Fruit fly (Drosophila melanogaster): ENCODE results near the gene Nepl11.

DNA sequence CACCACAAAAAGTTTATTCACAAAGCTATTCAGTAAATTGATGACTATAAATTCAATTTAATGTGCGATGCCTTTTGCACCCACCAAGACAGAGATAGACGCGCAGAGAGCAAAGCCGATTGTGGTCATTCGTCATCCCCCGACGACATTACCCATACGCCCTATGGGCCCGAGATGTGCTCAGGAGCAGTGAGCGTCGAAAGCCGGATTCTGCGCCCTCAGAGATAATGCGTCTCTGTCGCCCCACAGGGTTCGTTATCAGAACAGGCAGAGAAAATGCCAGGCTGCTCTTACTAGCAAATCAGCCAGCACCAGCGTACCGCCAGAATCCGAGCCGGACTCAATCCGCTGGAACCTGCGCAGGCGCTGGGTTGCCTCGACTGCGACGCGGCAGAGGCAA, 3.4 kb downstream of the Nepl11 start:
- TF ChIP-seq Jra (GFP tag; optimal IDR thresholded peaks at IDR 0.05), result no peak
- TF ChIP-seq Hr78 (GFP tag; optimal IDR thresholded peaks at IDR 0.05), result no peak
- no peak for TF ChIP-seq h (GFP tag; optimal IDR thresholded peaks at IDR 0.05)
- TF ChIP-seq Dfd (GFP tag; optimal IDR thresholded peaks at IDR 0.05), result no peak
- no peak for TF ChIP-seq sv (GFP tag; optimal IDR thresholded peaks at IDR 0.05)
- no peak for TF ChIP-seq usp (GFP tag; optimal IDR thresholded peaks at IDR 0.05)
- TF ChIP-seq psq (GFP tag; optimal IDR thresholded peaks at IDR 0.05), result no peak
- no peak for TF ChIP-seq dl (GFP tag; optimal IDR thresholded peaks at IDR 0.05; ENCODE audit: insufficient read depth in 1 of 2, partially characterized antibody in 2 of 2)
- TF ChIP-seq pan (optimal IDR thresholded peaks at IDR 0.05), result no peak
- TF ChIP-seq CG32264 (GFP tag; optimal IDR thresholded peaks at IDR 0.05), result no peak
- no peak for TF ChIP-seq foxo (GFP tag; optimal IDR thresholded peaks at IDR 0.05)
- no peak for TF ChIP-seq rgr (GFP tag; optimal IDR thresholded peaks at IDR 0.05)
- TF ChIP-seq Mio (GFP tag; optimal IDR thresholded peaks at IDR 0.05), result no peak

All from whole organism, wandering third instar larva.